Fruit fly (Drosophila melanogaster) Kc167 (cell line): ENCODE results near the gene disp.

Experiments used
- Myc ChIP-seq: fragments of >200 bp; optimal IDR thresholded peaks from 2 replicates; lab custom pipeline; 2017; ENCODE audit warnings: missing external identifiers
- Sin3A ChIP-seq: fragments of >200 bp; optimal IDR thresholded peaks from 2 replicates; lab custom pipeline; 2018; ENCODE audit warnings: missing external identifiers
- h ChIP-seq: fragments of >200 bp; optimal IDR thresholded peaks from 3 replicates; lab custom pipeline; 2018; ENCODE audit warnings: missing external identifiers
- insv ChIP-seq: fragments of >200 bp; optimal IDR thresholded peaks from 3 replicates; lab custom pipeline; 2018; ENCODE audit warnings: missing external identifiers
- psq ChIP-seq: fragments of >200 bp; optimal IDR thresholded peaks from 2 replicates; lab custom pipeline; 2017; ENCODE audit warnings: missing external identifiers
- ttk ChIP-seq: sonication (Bioruptor generic); optimal IDR thresholded peaks from 2 replicates; lab custom pipeline; 2017; ENCODE audit warnings: missing external identifiers

disp gene

DNA sequence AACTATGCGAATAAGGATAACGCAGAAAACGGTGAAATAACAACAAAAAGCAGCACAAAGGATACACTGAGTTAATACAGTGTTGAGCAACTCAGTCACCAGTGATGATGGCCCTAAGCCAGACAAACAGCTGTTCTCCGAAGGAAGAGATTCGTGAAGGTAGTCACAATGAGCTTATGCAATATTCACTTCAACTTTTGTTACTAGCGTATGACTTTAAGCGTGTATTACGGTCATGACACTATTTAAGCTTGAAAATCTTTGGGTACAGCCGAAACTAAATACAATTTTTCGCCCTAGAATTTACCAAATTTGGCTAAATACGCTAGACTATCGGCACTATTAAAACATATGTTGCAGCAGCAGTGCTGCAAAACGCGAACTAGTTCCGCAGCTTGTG, at the start of gene disp, which contains the start of gene ECSIT:
disp (minus strand) TSS at position 97 of the 400 bp plus-strand sequence.
ECSIT (plus strand) TSS at position 371 of the 400 bp plus-strand sequence.
- TF ChIP-seq ttk (lab: Kevin White, UChicago) (no peak), Myc (no peak), insv (lab: Kevin White, UChicago) (no peak), h (no peak), Sin3A (lab: Kevin White, UChicago) (no peak), psq (lab: Kevin White, UChicago) (no peak)

DNA sequence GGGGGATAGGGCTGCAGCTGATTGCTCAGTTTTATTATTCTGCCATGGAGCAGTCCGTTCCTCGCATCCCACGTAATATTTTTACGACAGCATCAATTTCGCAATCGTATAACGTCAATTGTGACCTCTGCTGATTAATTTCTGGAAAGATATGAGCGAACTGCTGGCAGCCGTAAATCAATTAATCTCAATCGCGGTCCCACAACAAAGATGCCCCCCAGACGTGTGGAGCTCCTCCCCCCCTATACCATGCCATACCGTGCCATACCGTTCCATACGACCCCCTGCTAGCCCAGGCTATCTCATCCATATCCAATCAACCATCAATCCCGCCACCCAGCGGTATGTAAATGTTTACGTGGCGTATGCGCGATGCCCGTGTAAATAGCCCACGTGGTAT, 25.2 kb upstream of the disp start:
- TF ChIP-seq insv (lab: Kevin White, UChicago): no peak
- TF ChIP-seq h: no peak
- TF ChIP-seq Myc: no peak
- no peak for TF ChIP-seq ttk (lab: Kevin White, UChicago)
- TF ChIP-seq Sin3A (lab: Kevin White, UChicago): no peak
- no peak for TF ChIP-seq psq (lab: Kevin White, UChicago)

- no peak for TF ChIP-seq psq (lab: Kevin White, UChicago)
- TF ChIP-seq Sin3A (lab: Kevin White, UChicago): no peak
- TF ChIP-seq Myc: no peak
- TF ChIP-seq ttk (lab: Kevin White, UChicago): no peak
- no peak for TF ChIP-seq insv (lab: Kevin White, UChicago)
- TF ChIP-seq h: no peak
Measured at dm6 chr3R:5877367-5877766, 21.3 kb upstream of the disp start.

DNA sequence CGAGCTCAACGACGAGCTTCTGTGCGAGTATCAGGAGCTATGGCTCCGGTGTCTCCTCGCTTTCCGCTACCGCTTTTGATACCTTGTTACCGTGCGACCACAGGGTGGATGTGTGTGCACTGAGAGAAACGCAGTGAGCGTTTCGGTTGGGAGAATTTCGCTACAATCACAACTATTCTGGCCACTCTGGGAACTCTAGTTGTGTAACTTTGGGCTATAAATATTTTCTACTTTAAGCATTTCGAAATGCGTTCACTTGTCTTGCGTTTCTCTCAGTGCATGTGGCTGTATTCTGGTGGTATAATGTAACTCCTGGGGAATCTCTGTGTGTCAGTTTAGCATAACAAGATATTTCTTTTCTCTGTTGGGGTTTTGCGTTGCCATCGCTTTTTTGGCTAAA, 15.3 kb upstream of the disp start:
- TF ChIP-seq insv (lab: Kevin White, UChicago) (no peak), Sin3A (lab: Kevin White, UChicago) (no peak), psq (lab: Kevin White, UChicago) (no peak), h (no peak), ttk (lab: Kevin White, UChicago) (no peak), Myc (no peak)

DNA sequence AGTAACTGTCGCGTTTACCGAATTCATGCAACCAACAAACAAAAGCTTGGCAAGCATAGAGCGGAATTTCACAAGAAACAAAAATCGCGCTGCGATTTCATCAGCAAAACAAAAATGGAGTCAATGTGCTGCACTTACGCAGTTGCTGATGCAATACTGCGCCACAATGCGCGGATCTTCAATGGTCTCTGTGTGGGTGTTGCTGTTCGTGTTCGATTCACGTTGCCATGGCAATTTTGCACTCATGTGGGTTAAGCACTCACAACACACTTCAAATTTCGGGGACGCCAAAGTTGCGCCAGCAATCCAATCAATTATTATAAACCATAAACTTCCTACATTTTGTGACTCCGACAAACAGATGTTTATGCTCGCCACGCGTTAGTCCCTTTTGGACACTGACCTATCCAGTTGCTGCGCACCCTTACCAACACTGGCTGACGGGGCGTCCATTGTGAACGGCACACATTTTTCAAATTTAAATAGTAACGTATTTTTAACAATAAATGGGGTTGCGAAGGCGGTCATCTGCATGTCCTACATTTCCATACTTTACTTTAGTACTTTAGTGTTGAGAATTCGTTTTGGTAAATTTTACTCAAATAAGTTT, 6.0 kb upstream of the disp start, which contains the start of gene CG2017:
CG2017 (minus strand) TSS at position 374 of the 610 bp plus-strand sequence.
- TF ChIP-seq insv (lab: Kevin White, UChicago) (no peak), Myc (no peak), Sin3A (lab: Kevin White, UChicago) (no peak), h (no peak), ttk (lab: Kevin White, UChicago) (no peak), psq (lab: Kevin White, UChicago) (no peak)

DNA sequence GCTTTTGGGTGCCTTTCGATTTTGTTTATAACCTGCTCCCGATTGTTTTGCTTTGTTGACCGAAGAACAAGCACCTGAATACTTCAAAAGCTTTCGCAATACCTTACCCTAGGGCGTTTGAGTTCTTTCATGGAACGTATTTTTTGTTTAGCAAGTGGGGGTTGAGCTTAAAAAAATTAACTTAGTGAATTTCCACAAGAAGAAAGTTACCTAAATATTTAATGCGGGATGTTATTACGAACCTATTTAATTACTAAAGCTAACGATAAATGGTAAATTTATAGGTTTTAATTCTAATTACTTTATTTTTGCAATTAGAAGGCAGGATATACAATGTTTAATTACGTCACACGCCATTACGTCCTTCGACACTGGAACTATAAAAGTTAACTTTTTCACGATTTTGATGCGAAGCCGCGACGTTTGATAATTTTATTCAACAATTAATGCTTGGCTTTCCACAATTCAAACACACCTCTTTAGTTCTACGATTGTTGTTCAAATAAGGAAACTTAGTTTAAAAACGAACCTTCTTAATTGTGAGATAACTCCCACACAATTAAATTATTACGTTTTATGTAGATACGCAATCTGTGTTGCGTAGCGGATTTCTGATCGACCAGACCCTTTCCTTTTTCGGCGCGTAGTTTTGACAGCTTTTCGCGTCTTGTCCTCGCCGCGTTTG, 5.2 kb upstream of the disp start:
- TF ChIP-seq h (no peak), ttk (lab: Kevin White, UChicago) (no peak), Myc (no peak), Sin3A (lab: Kevin White, UChicago) (no peak), psq (lab: Kevin White, UChicago) (no peak), insv (lab: Kevin White, UChicago) (no peak)

- TF ChIP-seq psq (lab: Kevin White, UChicago): no peak
- TF ChIP-seq h: no peak
- TF ChIP-seq ttk (lab: Kevin White, UChicago): no peak
- no peak for TF ChIP-seq insv (lab: Kevin White, UChicago)
- TF ChIP-seq Myc: no peak
- no peak for TF ChIP-seq Sin3A (lab: Kevin White, UChicago)
Measured at dm6 chr3R:5860736-5861217, 4.7 kb upstream of the disp start.

dm6 chr3R:5853032-5853431, 3.1 kb downstream of the disp start, which contains the start of gene CG34287:
TSS of gene CG34287 (plus strand) at chr3R:5853332.
- TF ChIP-seq ttk (lab: Kevin White, UChicago) (no peak), h (no peak), insv (lab: Kevin White, UChicago) (no peak), psq (lab: Kevin White, UChicago) (no peak), Sin3A (lab: Kevin White, UChicago) (no peak), Myc (no peak)

- TF ChIP-seq Myc: no peak
- TF ChIP-seq Sin3A (lab: Kevin White, UChicago): no peak
- no peak for TF ChIP-seq insv (lab: Kevin White, UChicago)
- TF ChIP-seq ttk (lab: Kevin White, UChicago): no peak
- no peak for TF ChIP-seq psq (lab: Kevin White, UChicago)
- TF ChIP-seq h: no peak
Measured at dm6 chr3R:5846570-5847270, 9.4 kb downstream of the disp start, which contains the start of gene CG14676. TSS of gene CG14676 (plus strand) at chr3R:5847220.

DNA sequence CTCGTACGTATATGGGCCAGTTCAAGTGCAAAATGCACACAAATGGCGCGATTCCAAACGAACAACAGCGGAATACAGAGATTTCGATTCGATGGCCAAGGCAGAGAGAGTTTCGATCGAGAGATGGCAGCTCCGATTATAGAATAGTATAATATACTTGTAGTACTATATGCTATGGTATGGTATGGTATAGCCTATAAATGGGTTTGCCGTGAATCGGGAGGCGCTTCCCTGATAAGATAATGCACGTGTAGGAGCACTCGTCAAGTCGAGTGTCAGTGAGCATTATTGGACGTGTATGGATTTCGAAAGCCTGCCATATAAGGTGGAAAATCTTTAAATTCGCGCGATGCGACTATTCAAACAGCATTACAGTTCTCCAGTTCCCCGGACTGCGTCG, 12.6 kb downstream of the disp start:
- TF ChIP-seq ttk (lab: Kevin White, UChicago) (no peak), Sin3A (lab: Kevin White, UChicago) (no peak), insv (lab: Kevin White, UChicago) (no peak), Myc (no peak), h (no peak), psq (lab: Kevin White, UChicago) (no peak)

- no peak for TF ChIP-seq Myc
- no peak for TF ChIP-seq psq (lab: Kevin White, UChicago)
Measured at dm6 chr3R:5841290-5841689, 14.8 kb downstream of the disp start.

- TF ChIP-seq Sin3A (lab: Kevin White, UChicago): no peak
- TF ChIP-seq Myc: no peak
- TF ChIP-seq h: no peak
- TF ChIP-seq ttk (lab: Kevin White, UChicago): no peak
- no peak for TF ChIP-seq insv (lab: Kevin White, UChicago)
- TF ChIP-seq psq (lab: Kevin White, UChicago): no peak
Measured at dm6 chr3R:5840870-5841269, 15.2 kb downstream of the disp start, which contains the start of gene CG1213. TSS of gene CG1213 (plus strand) at chr3R:5841170.
